Worm (Caenorhabditis elegans) whole organism, late embryonic: ENCODE results near the gene pigw-1.
A peak's percentile ranks its signal among the peaks of the same experiment; 100 is the strongest.

Source experiments
- C08G9.2 ChIP-seq: sonication (generic microtip); optimal IDR thresholded peaks from 2 replicates; lab custom pipeline; 2016; ENCODE audit warnings: mild to moderate bottlenecking, missing genetic modification characterization, moderate library complexity, missing compliant biosample characterization
- F13H6.1 ChIP-seq: sonication (generic microtip); optimal IDR thresholded peaks from 2 replicates; lab custom pipeline; 2016; ENCODE audit warnings: missing genetic modification characterization, missing compliant biosample characterization
- K02D7.2 ChIP-seq: sonication (generic microtip); optimal IDR thresholded peaks from 2 replicates; lab custom pipeline; 2017; ENCODE audit warnings: mild to moderate bottlenecking, missing genetic modification characterization, missing compliant biosample characterization
- T23F11.4 ChIP-seq: fragments of 200-800 bp; sonication (Bioruptor generic); optimal IDR thresholded peaks from 2 replicates; lab custom pipeline; 2018; ENCODE audit warnings: mild to moderate bottlenecking, missing genetic modification characterization, missing compliant biosample characterization
- Y22D7AL.16 ChIP-seq: sonication (generic microtip); optimal IDR thresholded peaks from 2 replicates; lab custom pipeline; 2016; ENCODE audit warnings: missing genetic modification characterization, missing compliant biosample characterization
- ama-1 ChIP-seq: fragments of 150-350 bp; optimal IDR thresholded peaks from 2 replicates; lab custom pipeline; 2014
- ceh-18 ChIP-seq: sonication (generic microtip); optimal IDR thresholded peaks from 2 replicates; lab custom pipeline; 2016; ENCODE audit warnings: missing genetic modification characterization, missing compliant biosample characterization
- ceh-22 ChIP-seq: sonication (generic microtip); optimal IDR thresholded peaks from 2 replicates; lab custom pipeline; 2017; ENCODE audit warnings: missing biosample characterization, missing genetic modification characterization
- ceh-31 ChIP-seq: sonication (generic microtip); optimal IDR thresholded peaks from 2 replicates; lab custom pipeline; 2016; ENCODE audit warnings: missing genetic modification characterization, missing compliant biosample characterization
- ceh-34 ChIP-seq: sonication (generic microtip); optimal IDR thresholded peaks from 2 replicates; lab custom pipeline; 2016; ENCODE audit warnings: mild to moderate bottlenecking, missing genetic modification characterization, missing compliant biosample characterization
- ceh-48 ChIP-seq: sonication (generic microtip); optimal IDR thresholded peaks from 2 replicates; lab custom pipeline; 2016; ENCODE audit warnings: missing genetic modification characterization, inconsistent platforms, missing compliant biosample characterization
- ceh-9 ChIP-seq: sonication (generic microtip); optimal IDR thresholded peaks from 2 replicates; lab custom pipeline; 2016; ENCODE audit warnings: mild to moderate bottlenecking, missing genetic modification characterization, inconsistent platforms, missing compliant biosample characterization
- che-1 ChIP-seq: sonication (generic microtip); optimal IDR thresholded peaks from 2 replicates; lab custom pipeline; 2016; ENCODE audit warnings: mild to moderate bottlenecking, missing genetic modification characterization, missing compliant biosample characterization
- dmd-4 ChIP-seq: sonication (generic microtip); optimal IDR thresholded peaks from 2 replicates; lab custom pipeline; 2016; ENCODE audit warnings: borderline replicate concordance, missing genetic modification characterization, missing compliant biosample characterization
- gmeb-2 ChIP-seq: sonication (generic microtip); optimal IDR thresholded peaks from 2 replicates; lab custom pipeline; 2016; ENCODE audit warnings: missing genetic modification characterization, inconsistent platforms, missing compliant biosample characterization
- hlh-13 ChIP-seq: fragments of 200-800 bp; sonication (Bioruptor generic); optimal IDR thresholded peaks from 2 replicates; lab custom pipeline; 2018; ENCODE audit warnings: mild to moderate bottlenecking, missing genetic modification characterization, missing compliant biosample characterization
- hlh-15 ChIP-seq: sonication (generic microtip); optimal IDR thresholded peaks from 2 replicates; lab custom pipeline; 2016; ENCODE audit warnings: missing genetic modification characterization, missing compliant biosample characterization
- hlh-30 ChIP-seq: sonication (generic microtip); optimal IDR thresholded peaks from 2 replicates; lab custom pipeline; 2017; ENCODE audit warnings: antibody characterized with exemption, missing genetic modification characterization, missing compliant biosample characterization; ENCODE audit not compliant: insufficient read depth
- hlh-6 ChIP-seq: sonication (generic microtip); optimal IDR thresholded peaks from 2 replicates; lab custom pipeline; 2016; ENCODE audit warnings: missing genotype, missing genetic modification characterization, missing compliant biosample characterization
- hlh-8 ChIP-seq: sonication (generic microtip); optimal IDR thresholded peaks from 2 replicates; lab custom pipeline; 2016; ENCODE audit warnings: missing genotype, missing genetic modification characterization, missing compliant biosample characterization
- nfya-1 ChIP-seq: sonication (generic microtip); optimal IDR thresholded peaks from 2 replicates; lab custom pipeline; 2017; ENCODE audit warnings: missing genetic modification characterization, mild to moderate bottlenecking, missing compliant biosample characterization, antibody characterized with exemption, moderate library complexity
- nhr-11 ChIP-seq: fragments of 150-350 bp; optimal IDR thresholded peaks from 2 replicates; lab custom pipeline; 2014; ENCODE audit warnings: missing biosample characterization, missing genetic modification characterization
- nhr-232 ChIP-seq: sonication (generic microtip); optimal IDR thresholded peaks from 2 replicates; lab custom pipeline; 2016; ENCODE audit warnings: missing genetic modification characterization, missing compliant biosample characterization
- odd-2 ChIP-seq: sonication (generic microtip); optimal IDR thresholded peaks from 2 replicates; lab custom pipeline; 2017; ENCODE audit warnings: antibody characterized with exemption, mild to moderate bottlenecking, missing genetic modification characterization, missing compliant biosample characterization
- pag-3 ChIP-seq: sonication (generic microtip); optimal IDR thresholded peaks from 2 replicates; lab custom pipeline; 2016; ENCODE audit warnings: missing compliant biosample characterization, missing genetic modification characterization, borderline replicate concordance
- pqm-1 ChIP-seq: sonication (generic microtip); optimal IDR thresholded peaks from 2 replicates; lab custom pipeline; 2016; ENCODE audit warnings: missing genetic modification characterization, missing compliant biosample characterization
- pros-1 ChIP-seq: fragments of 150-350 bp; optimal IDR thresholded peaks from 2 replicates; lab custom pipeline; 2014; ENCODE audit warnings: missing biosample characterization, missing genetic modification reagents, missing genetic modification characterization
- rnt-1 ChIP-seq: sonication (generic microtip); optimal IDR thresholded peaks from 2 replicates; lab custom pipeline; 2016; ENCODE audit warnings: missing genetic modification characterization, missing compliant biosample characterization
- sdc-2 ChIP-seq: sonication (generic microtip); optimal IDR thresholded peaks from 2 replicates; lab custom pipeline; 2016; ENCODE audit warnings: missing genotype, missing genetic modification characterization, missing compliant biosample characterization
- sox-4 ChIP-seq: sonication (generic microtip); optimal IDR thresholded peaks from 2 replicates; lab custom pipeline; 2017; ENCODE audit warnings: mild to moderate bottlenecking, missing genetic modification characterization, inconsistent platforms, missing compliant biosample characterization
- syd-9 ChIP-seq: sonication (generic microtip); optimal IDR thresholded peaks from 2 replicates; lab custom pipeline; 2016; ENCODE audit warnings: mild to moderate bottlenecking, missing genetic modification characterization, moderate library complexity, missing compliant biosample characterization
- tbx-2 ChIP-seq: sonication (generic microtip); optimal IDR thresholded peaks from 2 replicates; lab custom pipeline; 2016; ENCODE audit warnings: missing genetic modification characterization, missing compliant biosample characterization
- tbx-7 ChIP-seq: sonication (generic microtip); optimal IDR thresholded peaks from 2 replicates; lab custom pipeline; 2016; ENCODE audit warnings: missing genotype, missing genetic modification characterization, missing compliant biosample characterization
- unc-55 ChIP-seq: sonication (generic microtip); optimal IDR thresholded peaks from 2 replicates; lab custom pipeline; 2017; ENCODE audit warnings: missing biosample characterization, missing genetic modification reagents, missing genetic modification characterization
- zip-5 ChIP-seq: sonication (generic microtip); optimal IDR thresholded peaks from 2 replicates; lab custom pipeline; 2016; ENCODE audit warnings: missing genetic modification characterization, missing compliant biosample characterization

Gene pigw-1

ce11 chrII:2922359-2922758, 37.6 kb upstream of the pigw-1 start:
- TF ChIP-seq Y22D7AL.16 (tag; lab: Kevin White, UChicago) (no peak), nhr-232 (no peak), nfya-1 (tag; lab: Kevin White, UChicago) (no peak), dmd-4 (tag; lab: Kevin White, UChicago) (no peak), ceh-34 (no peak), ceh-9 (no peak), ceh-18 (tag; lab: Kevin White, UChicago) (no peak), K02D7.2 (no peak), gmeb-2 (tag; lab: Kevin White, UChicago) (no peak)

ce11 chrII:2921860-2922259, 37.1 kb upstream of the pigw-1 start:
- no peak for TF ChIP-seq hlh-6

ce11 chrII:2920817-2921458, 36.2 kb upstream of the pigw-1 start:
- peak; percentile 44 for TF ChIP-seq unc-55 (GFP tag; lab: Kevin White, UChicago)
- no peak for TF ChIP-seq che-1 (tag; lab: Kevin White, UChicago)
- peak; percentile 9 for TF ChIP-seq nfya-1 (tag; lab: Kevin White, UChicago)
- peak; percentile 89 for TF ChIP-seq hlh-30 (tag; lab: Kevin White, UChicago)
- no peak for TF ChIP-seq sdc-2
- TF ChIP-seq pqm-1 (tag; lab: Kevin White, UChicago): no peak

ce11 chrII:2920234-2920633, 35.5 kb upstream of the pigw-1 start:
- TF ChIP-seq hlh-8 (tag; lab: Kevin White, UChicago) (no peak), tbx-2 (tag; lab: Kevin White, UChicago) (no peak), sdc-2 (no peak), syd-9 (tag; lab: Kevin White, UChicago) (no peak), ceh-48 (tag; lab: Kevin White, UChicago) (no peak), ceh-31 (tag; lab: Kevin White, UChicago) (no peak), nhr-11 (tag; lab: Kevin White, UChicago) (no peak), pag-3 (tag; lab: Kevin White, UChicago) (no peak), zip-5 (tag; lab: Kevin White, UChicago) (no peak), odd-2 (tag; lab: Kevin White, UChicago) (no peak), ceh-9 (no peak), rnt-1 (tag; lab: Kevin White, UChicago) (no peak)

DNA sequence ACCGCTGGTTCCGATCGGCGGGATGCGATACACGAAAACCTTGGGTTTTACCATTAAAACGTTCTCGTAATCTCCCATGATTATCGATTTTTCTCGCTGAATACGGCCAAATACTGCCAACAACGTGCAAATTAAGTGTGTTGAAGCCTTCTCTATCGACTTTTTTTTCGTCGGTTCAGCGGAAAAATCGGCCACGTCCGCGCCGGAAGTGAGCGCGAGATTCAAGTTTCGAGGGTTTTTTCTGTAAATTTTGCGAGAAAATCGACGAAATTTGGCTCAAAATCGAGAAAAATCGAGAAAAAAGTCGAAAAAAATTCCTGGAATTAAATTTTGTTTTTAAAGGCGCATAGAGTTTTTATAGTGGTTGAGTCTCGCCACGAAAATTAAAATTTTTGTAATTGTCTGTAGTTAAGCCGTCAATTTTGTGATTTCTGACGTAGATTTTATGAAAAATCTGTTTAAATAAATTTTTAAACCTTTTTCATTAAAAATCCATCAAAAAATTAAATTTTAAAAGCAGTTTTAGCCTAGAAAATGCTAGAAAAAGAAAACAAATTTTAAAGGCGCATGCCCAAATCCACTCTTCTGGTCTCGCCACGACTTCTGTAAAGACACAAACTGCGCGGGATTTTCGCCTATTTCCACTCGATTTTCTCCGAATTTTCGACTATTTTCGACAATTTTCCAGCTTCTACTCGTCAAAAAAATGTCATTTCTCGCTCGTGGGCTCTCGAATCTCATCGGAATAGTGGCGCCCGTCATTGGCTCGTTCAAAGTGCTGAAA, 34.6 kb upstream of the pigw-1 start, which contains the start of the genes ncap-1 and Y110A2AR.1:
TSS of gene ncap-1 (minus strand) at position 241 of the 784 bp plus-strand sequence.
TSS of gene Y110A2AR.1 (plus strand) at position 637 of the 784 bp plus-strand sequence.
- no peak for TF ChIP-seq sox-4 (tag; lab: Kevin White, UChicago)
- TF ChIP-seq ama-1 (lab: Kevin White, UChicago): no peak
- TF ChIP-seq ceh-48 (tag; lab: Kevin White, UChicago): peak; percentile 38
- peak; percentile 11 for TF ChIP-seq C08G9.2

DNA sequence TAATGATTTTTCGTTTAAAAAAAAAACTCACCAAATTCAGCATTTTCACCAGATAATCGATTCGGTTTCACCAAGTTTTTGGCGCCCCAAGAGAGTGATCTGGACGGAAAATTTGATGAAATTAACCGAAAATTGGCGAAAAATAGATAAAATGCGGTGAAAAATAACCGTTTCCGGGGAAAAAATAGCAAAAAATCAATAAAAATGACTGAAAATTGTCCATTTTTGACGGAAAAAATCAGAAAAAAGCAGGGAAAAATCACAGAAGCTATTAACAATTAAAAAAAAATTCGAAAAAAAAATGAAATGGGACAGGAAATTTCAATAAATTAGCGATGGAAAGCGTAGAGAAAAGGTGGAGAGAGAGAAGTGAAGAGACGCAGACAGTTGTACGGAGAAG, 28.8 kb upstream of the pigw-1 start, which contains the start of gene ubc-15:
TSS of gene ubc-15 (minus strand) at position 101 of the 400 bp plus-strand sequence.
- no peak for TF ChIP-seq ceh-48 (tag; lab: Kevin White, UChicago)
- no peak for TF ChIP-seq hlh-15
- TF ChIP-seq tbx-7 (tag; lab: Kevin White, UChicago): no peak
- TF ChIP-seq pros-1 (tag; lab: Kevin White, UChicago): no peak
- TF ChIP-seq hlh-8 (tag; lab: Kevin White, UChicago): no peak
- TF ChIP-seq gmeb-2 (tag; lab: Kevin White, UChicago): no peak
- TF ChIP-seq nhr-11 (tag; lab: Kevin White, UChicago): no peak
- TF ChIP-seq ceh-22 (tag; lab: Kevin White, UChicago): no peak
- TF ChIP-seq pqm-1 (tag; lab: Kevin White, UChicago): no peak
- TF ChIP-seq hlh-30 (tag; lab: Kevin White, UChicago): no peak
- TF ChIP-seq hlh-13 (GFP tag; lab: Kevin White, UChicago): no peak
- no peak for TF ChIP-seq Y22D7AL.16 (tag; lab: Kevin White, UChicago)
- TF ChIP-seq F13H6.1 (tag; lab: Kevin White, UChicago): no peak
- TF ChIP-seq ceh-18 (tag; lab: Kevin White, UChicago): no peak
- no peak for TF ChIP-seq T23F11.4 (GFP tag; lab: Kevin White, UChicago)
- no peak for TF ChIP-seq hlh-6
